Fruit fly (Drosophila melanogaster): ENCODE measurements around the gene aus.

The aus gene

dm6 chr3R:21297387-21297956 is 51.9 kb downstream of the aus start (continued):
- TF ChIP-seq CG32006 (GFP tag; optimal IDR thresholded peaks at IDR 0.05) (peak; percentile 19), lz (GFP tag; optimal IDR thresholded peaks at IDR 0.05) (no peak), Sox102F (GFP tag; optimal IDR thresholded peaks at IDR 0.05) (no peak), pdm3 (GFP tag; optimal IDR thresholded peaks at IDR 0.05) (no peak), Blimp-1 (GFP tag; optimal IDR thresholded peaks at IDR 0.05) (no peak), Sox15 (GFP tag; optimal IDR thresholded peaks at IDR 0.05) (no peak), Eip93F (GFP tag; optimal IDR thresholded peaks at IDR 0.05) (peak; percentile 20), eg (GFP tag; IDR thresholded peaks at IDR 0.05) (no peak), OdsH (GFP tag; optimal IDR thresholded peaks at IDR 0.05) (no peak), CG6276 (GFP tag; optimal IDR thresholded peaks at IDR 0.05) (peak; percentile 40), Hr4 (GFP tag; optimal IDR thresholded peaks at IDR 0.05) (no peak), Sox14 (GFP tag; optimal IDR thresholded peaks at IDR 0.05) (peak; percentile 86), Eip75B (GFP tag; optimal IDR thresholded peaks at IDR 0.05) (no peak), CG9139 (GFP tag; optimal IDR thresholded peaks at IDR 0.05) (peak; percentile 55), Hr39 (GFP tag; optimal IDR thresholded peaks at IDR 0.05) (no peak), fd85E (GFP tag; optimal IDR thresholded peaks at IDR 0.05) (no peak), CG6163 (GFP tag; IDR thresholded peaks at IDR 0.05) (no peak), CG6808 (GFP tag; optimal IDR thresholded peaks at IDR 0.05) (peak; percentile 24), CG3032 (tag; optimal IDR thresholded peaks at IDR 0.05) (peak; percentile 14), CG11294 (GFP tag; IDR thresholded peaks at IDR 0.05) (no peak), Ets21C (GFP tag; optimal IDR thresholded peaks at IDR 0.05) (no peak), Ets96B (tag; optimal IDR thresholded peaks at IDR 0.05) (no peak), Smox (GFP tag; optimal IDR thresholded peaks at IDR 0.05) (no peak), CG8319 (GFP tag; optimal IDR thresholded peaks at IDR 0.05) (no peak), Hr38 (GFP tag; optimal IDR thresholded peaks at IDR 0.05) (no peak), Gug (GFP tag; IDR thresholded peaks at IDR 0.05) (no peak), CG11762 (GFP tag; optimal IDR thresholded peaks at IDR 0.05; ENCODE audit: insufficient read depth) (no peak), topi (GFP tag; optimal IDR thresholded peaks at IDR 0.05) (no peak), CG31627 (GFP tag; optimal IDR thresholded peaks at IDR 0.05) (no peak), CG16779 (tag; optimal IDR thresholded peaks at IDR 0.05) (no peak), dac (GFP tag; optimal IDR thresholded peaks at IDR 0.05) (no peak), CG3919 (GFP tag; optimal IDR thresholded peaks at IDR 0.05) (peak; percentile 45)

dm6 chr3R:21296728-21297386 is 52.5 kb downstream of the aus start:
- no peak for TF ChIP-seq CG6854 (GFP tag; optimal IDR thresholded peaks at IDR 0.05)
- TF ChIP-seq CG1621 (tag; optimal IDR thresholded peaks at IDR 0.05) = no peak
- no peak for TF ChIP-seq acj6 (GFP tag; optimal IDR thresholded peaks at IDR 0.05)
- TF ChIP-seq Sox14 (GFP tag; optimal IDR thresholded peaks at IDR 0.05) = no peak
- no peak for TF ChIP-seq CG34406 (GFP tag; optimal IDR thresholded peaks at IDR 0.05)
- no peak for TF ChIP-seq CG32006 (GFP tag; optimal IDR thresholded peaks at IDR 0.05)
- no peak for TF ChIP-seq CG11294 (GFP tag; IDR thresholded peaks at IDR 0.05)
- TF ChIP-seq Ets21C (GFP tag; optimal IDR thresholded peaks at IDR 0.05) = no peak
- TF ChIP-seq CG11762 (GFP tag; optimal IDR thresholded peaks at IDR 0.05; ENCODE audit: insufficient read depth) = no peak
- no peak for TF ChIP-seq Hr4 (GFP tag; optimal IDR thresholded peaks at IDR 0.05)
- no peak for TF ChIP-seq fd59A (GFP tag; optimal IDR thresholded peaks at IDR 0.05)

dm6 chr3R:21296038-21296727 is 53.2 kb downstream of the aus start:
- TF ChIP-seq CG16779 (tag; optimal IDR thresholded peaks at IDR 0.05) (peak; percentile 78), CG10631 (GFP tag; optimal IDR thresholded peaks at IDR 0.05) (peak; percentile 67), CG1621 (tag; optimal IDR thresholded peaks at IDR 0.05) (peak; percentile 85), CG6163 (GFP tag; IDR thresholded peaks at IDR 0.05) (no peak), CG6276 (GFP tag; optimal IDR thresholded peaks at IDR 0.05) (peak; percentile 93), CG8119 (GFP tag; IDR thresholded peaks at IDR 0.05) (no peak), dsx (GFP tag; optimal IDR thresholded peaks at IDR 0.05; ENCODE audit: poor library complexity, severe bottlenecking) (peak; percentile 89), Smox (GFP tag; optimal IDR thresholded peaks at IDR 0.05) (peak; percentile 90), CG6854 (GFP tag; optimal IDR thresholded peaks at IDR 0.05) (peak; percentile 74), CG6808 (GFP tag; optimal IDR thresholded peaks at IDR 0.05) (peak; percentile 94), CG9139 (GFP tag; optimal IDR thresholded peaks at IDR 0.05) (peak; percentile 82), Hr4 (GFP tag; optimal IDR thresholded peaks at IDR 0.05) (peak; percentile 91), CG34406 (GFP tag; optimal IDR thresholded peaks at IDR 0.05) (peak; percentile 90), Sox102F (GFP tag; optimal IDR thresholded peaks at IDR 0.05) (peak; percentile 94), CG6792 (GFP tag; optimal IDR thresholded peaks at IDR 0.05) (peak; percentile 64), fd59A (GFP tag; optimal IDR thresholded peaks at IDR 0.05) (peak; percentile 88), vri (GFP tag; optimal IDR thresholded peaks at IDR 0.05) (peak; percentile 86), Lpt (GFP tag; optimal IDR thresholded peaks at IDR 0.05) (peak; percentile 87), CG8632 (GFP tag; optimal IDR thresholded peaks at IDR 0.05) (peak; percentile 87), CG31627 (GFP tag; optimal IDR thresholded peaks at IDR 0.05) (peak; percentile 90), Sox14 (GFP tag; optimal IDR thresholded peaks at IDR 0.05) (peak; percentile 85), acj6 (GFP tag; optimal IDR thresholded peaks at IDR 0.05) (peak; percentile 91)

All from whole organism, prepupa.